Worm (Caenorhabditis elegans) whole organism, L4 larva: Measurements from ENCODE around the gene daf-42.
A peak's percentile ranks its signal among the peaks of the same experiment; 100 is the strongest.

Source experiments
- F37D6.2 ChIP-seq: sonication (generic microtip); optimal IDR thresholded peaks from 2 replicates; lab custom pipeline; 2016; ENCODE audit warnings: mild to moderate bottlenecking, missing genetic modification characterization, missing compliant biosample characterization
- F44E2.7 ChIP-seq: fragments of 200-800 bp; sonication (Bioruptor generic); IDR thresholded peaks from 2 replicates; pipeline ENCODE4 v2.1.2; 2022; ENCODE audit warnings: missing genetic modification characterization, missing compliant biosample characterization
- F49E8.2 ChIP-seq: sonication (generic microtip); optimal IDR thresholded peaks from 2 replicates; lab custom pipeline; 2016; ENCODE audit warnings: missing compliant biosample characterization, mild to moderate bottlenecking, missing genetic modification characterization, borderline replicate concordance
- T20F7.1 ChIP-seq: fragments of 200-800 bp; sonication (Bioruptor generic); optimal IDR thresholded peaks from 2 replicates; lab custom pipeline; 2018; ENCODE audit warnings: mild to moderate bottlenecking, missing genetic modification characterization, missing compliant biosample characterization
- Y105C5A.15 ChIP-seq: fragments of 200-800 bp; sonication (Bioruptor generic); IDR thresholded peaks from 2 replicates; pipeline ENCODE4 v1.3.6; 2022; ENCODE audit warnings: missing genetic modification characterization, missing compliant biosample characterization
- Y48G9A.11 ChIP-seq: fragments of 200-800 bp; sonication (Bioruptor generic); IDR thresholded peaks from 2 replicates; pipeline ENCODE4 v1.3.6; 2022; ENCODE audit warnings: missing genetic modification reagents, missing genetic modification characterization, missing compliant biosample characterization
- ZK337.2 ChIP-seq: fragments of 200-800 bp; sonication (Bioruptor generic); IDR thresholded peaks from 2 replicates; pipeline ENCODE4 v1.3.6; 2022; ENCODE audit warnings: missing genetic modification reagents, missing genetic modification characterization, missing compliant biosample characterization
- ZK546.5 ChIP-seq, 2 experiments: sonication (generic microtip); optimal IDR thresholded peaks; 2 replicates each; lab custom pipeline; 2017; ENCODE audit warnings: missing biosample characterization in 2 of 2, missing genetic modification characterization in 2 of 2
- aly-2 ChIP-seq: sonication (generic microtip); optimal IDR thresholded peaks from 2 replicates; lab custom pipeline; 2018; ENCODE audit warnings: missing biosample characterization, missing genetic modification characterization
- ceh-20 ChIP-seq: fragments of 200-800 bp; sonication (Bioruptor generic); IDR thresholded peaks from 2 replicates; pipeline ENCODE4 v1.3.6; 2022; ENCODE audit warnings: missing genetic modification reagents, missing genetic modification characterization, missing compliant biosample characterization
- ceh-28 ChIP-seq: fragments of 150-350 bp; optimal IDR thresholded peaks from 2 replicates; lab custom pipeline; 2014; ENCODE audit warnings: missing biosample characterization, missing genetic modification reagents, missing genetic modification characterization
- ces-1 ChIP-seq: fragments of 150-350 bp; sonication (generic microtip); optimal IDR thresholded peaks from 4 replicates; lab custom pipeline; 2014; ENCODE audit warnings: missing biosample characterization, missing genetic modification reagents, missing genetic modification characterization
- daf-12 ChIP-seq: fragments of 150-350 bp; optimal IDR thresholded peaks from 2 replicates; lab custom pipeline; 2014; ENCODE audit warnings: missing biosample characterization, missing genetic modification reagents, missing genetic modification characterization
- daf-16 ChIP-seq, 3 experiments: sonication (generic microtip); optimal IDR thresholded peaks; 2 replicates each; lab custom pipeline; 2016 to 2017; ENCODE audit warnings: missing genetic modification characterization in 3 of 3, missing genetic modification reagents in 3 of 3, mild to moderate bottlenecking in 2 of 3, missing compliant biosample characterization in 2 of 3, missing biosample characterization in 1 of 3, moderate library complexity in 1 of 3
- daf-19 ChIP-seq: fragments of 200-800 bp; sonication (Bioruptor generic); conservative IDR thresholded peaks from 2 replicates; pipeline ENCODE4 v1.3.6; 2022; ENCODE audit warnings: missing genetic modification characterization, missing compliant biosample characterization
- dmd-6 ChIP-seq: fragments of 200-800 bp; sonication (Bioruptor generic); IDR thresholded peaks from 2 replicates; pipeline ENCODE4 v1.3.6; 2022; ENCODE audit warnings: missing genetic modification reagents, missing genetic modification characterization, missing compliant biosample characterization
- dmd-9 ChIP-seq: fragments of 200-800 bp; sonication (Bioruptor generic); IDR thresholded peaks from 2 replicates; pipeline ENCODE4 v1.3.6; 2022; ENCODE audit warnings: missing genetic modification reagents, missing genetic modification characterization, missing compliant biosample characterization
- egl-27 ChIP-seq: sonication (generic microtip); optimal IDR thresholded peaks from 3 replicates; lab custom pipeline; 2017; ENCODE audit warnings: missing biosample characterization, missing genetic modification reagents, missing genetic modification characterization
- fkh-10 ChIP-seq: fragments of 150-350 bp; optimal IDR thresholded peaks from 2 replicates; lab custom pipeline; 2014; ENCODE audit warnings: missing biosample characterization, missing genetic modification reagents, missing genetic modification characterization
- fos-1 ChIP-seq: fragments of 150-350 bp; optimal IDR thresholded peaks from 2 replicates; lab custom pipeline; 2014; ENCODE audit warnings: missing biosample characterization, missing genetic modification characterization
- hlh-11 ChIP-seq: fragments of 200-800 bp; sonication (Bioruptor generic); optimal IDR thresholded peaks from 2 replicates; lab custom pipeline; 2018; ENCODE audit warnings: mild to moderate bottlenecking, missing genetic modification characterization, missing compliant biosample characterization
- hlh-30 ChIP-seq: sonication (generic microtip); optimal IDR thresholded peaks from 2 replicates; lab custom pipeline; 2017; ENCODE audit warnings: antibody characterized with exemption, mild to moderate bottlenecking, missing genetic modification characterization, missing compliant biosample characterization; ENCODE audit not compliant: insufficient read depth
- lin-15B ChIP-seq: fragments of 150-350 bp; sonication (generic microtip); optimal IDR thresholded peaks from 3 replicates; lab custom pipeline; 2014; ENCODE audit warnings: missing biosample characterization, missing genetic modification characterization
- lir-3 ChIP-seq: sonication (generic microtip); optimal IDR thresholded peaks from 2 replicates; lab custom pipeline; 2016; ENCODE audit warnings: mild to moderate bottlenecking, missing genetic modification characterization, missing compliant biosample characterization
- lsy-2 ChIP-seq, 2 experiments: fragments of 150-350 bp in 1 of 2; sonication (generic microtip) in 1 of 2; optimal IDR thresholded peaks; 2 replicates each; lab custom pipeline; 2014 to 2017; ENCODE audit warnings: missing biosample characterization in 2 of 2, missing genetic modification characterization in 2 of 2
- madf-9 ChIP-seq: fragments of 200-800 bp; sonication (Bioruptor generic); conservative IDR thresholded peaks from 2 replicates; pipeline ENCODE4 v1.3.6; 2022; ENCODE audit warnings: missing genetic modification reagents, missing genetic modification characterization, missing compliant biosample characterization
- mdt-29 ChIP-seq: fragments of 200-800 bp; sonication (Bioruptor generic); IDR thresholded peaks from 2 replicates; pipeline ENCODE4 v1.3.6; 2022; ENCODE audit warnings: missing genetic modification reagents, missing genetic modification characterization, missing compliant biosample characterization
- mes-2 ChIP-seq: sonication (generic microtip); optimal IDR thresholded peaks from 2 replicates; lab custom pipeline; 2016; ENCODE audit warnings: missing genotype, mild to moderate bottlenecking, missing genetic modification characterization, missing compliant biosample characterization; ENCODE audit not compliant: poor library complexity, severe bottlenecking
- mxl-3 ChIP-seq: fragments of 200-800 bp; sonication (Bioruptor generic); optimal IDR thresholded peaks from 2 replicates; lab custom pipeline; 2018; ENCODE audit warnings: mild to moderate bottlenecking, missing genetic modification characterization, missing compliant biosample characterization
- nhr-102 ChIP-seq: sonication (generic microtip); optimal IDR thresholded peaks from 2 replicates; lab custom pipeline; 2016; ENCODE audit warnings: mild to moderate bottlenecking, missing genetic modification characterization, moderate library complexity, missing compliant biosample characterization
- nhr-111 ChIP-seq: fragments of 200-800 bp; sonication (Bioruptor generic); optimal IDR thresholded peaks from 2 replicates; lab custom pipeline; 2018; ENCODE audit warnings: mild to moderate bottlenecking, missing genetic modification characterization, missing compliant biosample characterization
- nhr-237 ChIP-seq: sonication (generic microtip); optimal IDR thresholded peaks from 2 replicates; lab custom pipeline; 2017; ENCODE audit warnings: missing biosample characterization, missing genetic modification characterization
- nhr-41 ChIP-seq: fragments of 200-800 bp; sonication (Bioruptor generic); IDR thresholded peaks from 2 replicates; pipeline ENCODE4 v1.3.6; 2022; ENCODE audit warnings: missing genetic modification reagents, missing genetic modification characterization, missing compliant biosample characterization
- nhr-42 ChIP-seq: fragments of 200-800 bp; sonication (Bioruptor generic); IDR thresholded peaks from 2 replicates; pipeline ENCODE4 v1.3.6; 2022; ENCODE audit warnings: missing genetic modification characterization, missing compliant biosample characterization
- nhr-77 ChIP-seq: fragments of 150-350 bp; optimal IDR thresholded peaks from 2 replicates; lab custom pipeline; 2014; ENCODE audit warnings: missing biosample characterization, missing genetic modification characterization
- pqm-1 ChIP-seq: sonication (generic microtip); optimal IDR thresholded peaks from 2 replicates; lab custom pipeline; 2017; ENCODE audit warnings: missing biosample characterization, missing genetic modification characterization
- rbr-2 ChIP-seq: sonication (generic microtip); optimal IDR thresholded peaks from 2 replicates; lab custom pipeline; 2016; ENCODE audit warnings: missing genotype, missing genetic modification characterization, missing compliant biosample characterization
- sdz-12 ChIP-seq: fragments of 200-800 bp; sonication (Bioruptor generic); optimal IDR thresholded peaks from 2 replicates; lab custom pipeline; 2018; ENCODE audit warnings: mild to moderate bottlenecking, missing genetic modification characterization, missing compliant biosample characterization
- set-16 ChIP-seq: fragments of 200-800 bp; sonication (Bioruptor generic); IDR thresholded peaks from 2 replicates; pipeline ENCODE4 v1.3.6; 2022; ENCODE audit warnings: missing genetic modification reagents, missing genetic modification characterization, missing compliant biosample characterization
- skn-1 ChIP-seq: fragments of 150-350 bp; optimal IDR thresholded peaks from 2 replicates; lab custom pipeline; 2014; ENCODE audit warnings: missing biosample characterization, missing genetic modification characterization
- snpc-1.2 ChIP-seq: fragments of 200-800 bp; sonication (Bioruptor generic); IDR thresholded peaks from 2 replicates; pipeline ENCODE4 v1.3.6; 2022; ENCODE audit warnings: missing genetic modification reagents, missing genetic modification characterization, missing compliant biosample characterization
- tag-97 ChIP-seq: fragments of 200-800 bp; sonication (Bioruptor generic); IDR thresholded peaks from 2 replicates; pipeline ENCODE4 v1.3.6; 2022; ENCODE audit warnings: missing genetic modification characterization, missing compliant biosample characterization
- tra-1 ChIP-seq: fragments of 200-800 bp; sonication (Bioruptor generic); IDR thresholded peaks from 2 replicates; pipeline ENCODE4 v1.3.6; 2022; ENCODE audit warnings: missing genetic modification reagents, missing genetic modification characterization, missing compliant biosample characterization
- unc-39 ChIP-seq: sonication (generic microtip); optimal IDR thresholded peaks from 2 replicates; lab custom pipeline; 2017; ENCODE audit warnings: missing biosample characterization, missing genetic modification characterization
- unc-62 ChIP-seq, 3 experiments: fragments of 150-350 bp in 1 of 3; sonication (generic microtip); optimal IDR thresholded peaks in 2 of 3; peaks in 1 of 3; 1 replicate in 1 of 3; 2 replicates in 2 of 3; lab custom pipeline; 2014 to 2017; ENCODE audit warnings: missing biosample characterization in 3 of 3, missing genetic modification characterization in 3 of 3, missing genetic modification reagents in 3 of 3, missing genotype in 1 of 3
- zfp-3 ChIP-seq: fragments of 200-800 bp; sonication (Bioruptor generic); conservative IDR thresholded peaks from 2 replicates; pipeline ENCODE4 v1.3.6; 2022; ENCODE audit warnings: missing genetic modification reagents, missing genetic modification characterization, missing compliant biosample characterization
- zip-2 ChIP-seq: fragments of 150-350 bp; optimal IDR thresholded peaks from 2 replicates; lab custom pipeline; 2014; ENCODE audit warnings: missing biosample characterization, missing genetic modification characterization

daf-42 gene

DNA sequence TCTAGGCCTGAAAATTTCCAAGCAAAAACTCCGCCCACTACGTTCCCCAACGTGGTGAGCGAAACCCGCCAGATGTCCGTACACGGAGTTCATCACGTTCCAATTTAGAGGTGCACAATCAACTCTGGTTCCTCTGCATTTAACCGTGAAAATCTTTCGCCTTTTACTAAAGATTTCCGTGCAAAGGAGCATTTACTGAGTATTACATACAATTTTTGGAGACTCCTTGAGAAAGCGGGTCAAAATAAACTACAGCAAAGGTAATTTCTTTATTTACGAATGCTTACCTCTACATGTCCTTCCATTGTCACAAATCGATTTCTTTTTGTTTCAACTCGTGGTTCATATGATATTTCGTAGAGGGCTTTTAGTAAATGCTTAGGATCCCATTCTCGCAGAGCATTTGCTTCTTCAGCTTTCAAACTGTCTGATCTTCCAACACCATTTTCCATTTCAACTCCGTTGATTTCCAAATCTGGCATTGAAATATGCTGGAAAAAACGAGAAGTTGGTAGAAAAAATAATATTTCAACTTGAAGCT is 30.0 kb downstream of the daf-42 start, which contains the start of gene F42C5.9 (continued):
- peak; percentile 50 for TF ChIP-seq aly-2
- peak; percentile 22; the same call in 1 of the 2 replicates for TF ChIP-seq dmd-6
- peak in 1 of 2 experiments; percentile 76 for TF ChIP-seq unc-62 (GFP tag; optimal IDR thresholded peaks at IDR 0.05 in 1 of 2; lab: Kevin White, UChicago)
- no peak for TF ChIP-seq unc-62 (tag; optimal IDR thresholded peaks at IDR 0.05; lab: Kevin White, UChicago)
- TF ChIP-seq pqm-1 (tag; lab: Kevin White, UChicago): peak; percentile 15
- TF ChIP-seq zfp-3 (GFP tag; lab: Robert Waterston, UW): no peak
- no peak for TF ChIP-seq madf-9 (GFP tag; lab: Robert Waterston, UW)
- TF ChIP-seq daf-16 (GFP tag; optimal IDR thresholded peaks at IDR 0.05; lab: Kevin White, UChicago): no peak
- TF ChIP-seq daf-16 (tag; optimal IDR thresholded peaks at IDR 0.05; lab: Kevin White, UChicago): peak; percentile 62
- TF ChIP-seq daf-19 (GFP tag; lab: Robert Waterston, UW): 0 out of 2 replicates have a peak, but pooled peaks have one; percentile 20
- TF ChIP-seq Y48G9A.11 (GFP tag; lab: Robert Waterston, UW): no peak; the same call in 1 of the 2 replicates

- TF ChIP-seq lin-15B (tag; lab: Kevin White, UChicago): no peak
- no peak for TF ChIP-seq nhr-41 (GFP tag; lab: Robert Waterston, UW)
- no peak for TF ChIP-seq dmd-9
- TF ChIP-seq ZK337.2: no peak
- no peak for TF ChIP-seq lir-3 (tag; lab: Kevin White, UChicago)
- TF ChIP-seq fkh-10 (GFP tag; lab: Kevin White, UChicago): no peak
- TF ChIP-seq nhr-77: peak; percentile 61
- TF ChIP-seq F37D6.2 (tag; lab: Kevin White, UChicago): no peak
- TF ChIP-seq nhr-111 (GFP tag; lab: Kevin White, UChicago): no peak
- no peak for TF ChIP-seq ceh-28 (tag; lab: Kevin White, UChicago)
- TF ChIP-seq F49E8.2 (tag; lab: Kevin White, UChicago): no peak
- TF ChIP-seq zfp-3 (GFP tag; lab: Robert Waterston, UW): no peak
- no peak for TF ChIP-seq ZK546.5 (tag; optimal IDR thresholded peaks at IDR 0.05; lab: Kevin White, UChicago)
- peak in 1 of 2 experiments; percentile 79 for TF ChIP-seq lsy-2 (tag; optimal IDR thresholded peaks at IDR 0.05; lab: Kevin White, UChicago)
- no peak for TF ChIP-seq fos-1 (tag; lab: Kevin White, UChicago)
- TF ChIP-seq F44E2.7 (GFP tag; lab: Robert Waterston, UW): no peak
- no peak for TF ChIP-seq egl-27 (tag; lab: Kevin White, UChicago)
- no peak for TF ChIP-seq nhr-237 (tag; lab: Kevin White, UChicago)
- TF ChIP-seq zip-2 (tag; lab: Kevin White, UChicago): no peak
- peak; percentile 42 for TF ChIP-seq rbr-2 (tag; lab: Kevin White, UChicago)
- TF ChIP-seq sdz-12 (GFP tag; lab: Kevin White, UChicago): no peak
- no peak for TF ChIP-seq skn-1 (tag; lab: Kevin White, UChicago)
- TF ChIP-seq tra-1 (GFP tag; lab: Robert Waterston, UW): no peak
- TF ChIP-seq ces-1 (GFP tag; lab: Kevin White, UChicago): no peak
- no peak for TF ChIP-seq daf-12 (tag; lab: Kevin White, UChicago)
- no peak for TF ChIP-seq mdt-29 (GFP tag; lab: Robert Waterston, UW)
- no peak for TF ChIP-seq unc-39 (tag; lab: Kevin White, UChicago)
- no peak for TF ChIP-seq tag-97 (GFP tag; lab: Robert Waterston, UW)
- no peak for TF ChIP-seq nhr-102 (tag; lab: Kevin White, UChicago)
- no peak for TF ChIP-seq mxl-3
- peak; percentile 68 for TF ChIP-seq hlh-11 (tag; lab: Kevin White, UChicago)
- TF ChIP-seq snpc-1.2: 0 out of 2 replicates have a peak, but pooled peaks have one; percentile 40
- TF ChIP-seq Y105C5A.15 (GFP tag; lab: Robert Waterston, UW): no peak
- no peak for TF ChIP-seq daf-19 (GFP tag; lab: Robert Waterston, UW)
- no peak for TF ChIP-seq set-16 (GFP tag; lab: Robert Waterston, UW)
- TF ChIP-seq mes-2 (tag; lab: Kevin White, UChicago): peak; percentile 77
- no peak for TF ChIP-seq ceh-20 (GFP tag; lab: Robert Waterston, UW)
- TF ChIP-seq dmd-6: peak; percentile 41
- TF ChIP-seq hlh-30: peak; percentile 87
- peak; percentile 67 for TF ChIP-seq T20F7.1 (GFP tag; lab: Kevin White, UChicago)
- TF ChIP-seq nhr-42 (GFP tag; lab: Robert Waterston, UW): no peak
Measured at ce11 chrIV:7313962-7314361, 32.7 kb downstream of the daf-42 start.
